Worm (Caenorhabditis elegans) whole organism, L4/young adult: ENCODE results near the gene sru-29.

Source experiments
- dao-5 ChIP-seq: sonication (generic microtip); optimal IDR thresholded peaks from 2 replicates; lab custom pipeline; 2016; ENCODE audit warnings: missing genotype, missing genetic modification characterization, moderate library complexity, missing compliant biosample characterization
- him-1 ChIP-seq: sonication (generic microtip); optimal IDR thresholded peaks from 2 replicates; lab custom pipeline; 2016; ENCODE audit warnings: missing genotype, missing genetic modification reagents, missing genetic modification characterization, missing compliant biosample characterization

- TF ChIP-seq him-1 (tag; lab: Kevin White, UChicago): no peak
- TF ChIP-seq dao-5 (tag; lab: Kevin White, UChicago): no peak
Measured at ce11 chrV:9856978-9857377, 45.7 kb downstream of the sru-29 start.
